Worm (Caenorhabditis elegans): Measurements from ENCODE around the gene C33E10.1.

DNA sequence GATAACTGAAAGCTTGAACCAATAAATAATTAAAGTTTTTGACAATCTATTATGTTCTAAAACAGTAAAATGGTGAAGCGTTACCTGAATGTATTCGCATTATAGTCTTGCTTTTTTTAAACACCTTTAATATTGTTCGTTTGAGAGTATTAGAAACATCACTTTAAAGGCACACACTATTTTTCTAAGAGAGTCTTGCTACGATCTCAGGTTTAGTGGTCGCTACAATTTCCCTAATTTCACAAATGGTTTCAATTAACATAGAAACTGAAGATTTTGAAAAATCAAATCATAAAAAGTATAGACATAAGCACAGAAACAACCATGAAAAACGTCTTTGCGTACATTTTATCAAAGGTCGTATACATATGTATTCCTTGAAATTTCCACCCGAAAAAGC lies 15.6 kb downstream of the C33E10.1 start:
- TF ChIP-seq skn-1 (tag; optimal IDR thresholded peaks at IDR 0.05) = no peak
- no peak for TF ChIP-seq ztf-11 (tag; optimal IDR thresholded peaks at IDR 0.05)
- TF ChIP-seq jun-1 (tag; optimal IDR thresholded peaks at IDR 0.05) = no peak
- no peak for TF ChIP-seq nhr-77 (tag; optimal IDR thresholded peaks at IDR 0.05)
- TF ChIP-seq nhr-42 (GFP tag; IDR thresholded peaks at IDR 0.05) = no peak
- TF ChIP-seq fkh-10 (GFP tag; optimal IDR thresholded peaks at IDR 0.05) = no peak

Data from whole organism, L4 larva.